Worm (Caenorhabditis elegans) whole organism, L3 larva: Measurements from ENCODE around the gene ccdc-12.

Experiments
- R02D3.7 ChIP-seq: fragments of 150-350 bp; optimal IDR thresholded peaks from 2 replicates; lab custom pipeline; 2014; ENCODE audit warnings: missing biosample characterization, missing genetic modification characterization
- ceh-16 ChIP-seq: sonication (generic microtip); optimal IDR thresholded peaks from 2 replicates; lab custom pipeline; 2017; ENCODE audit warnings: missing biosample characterization, missing genetic modification characterization
- ceh-82 ChIP-seq: fragments of 150-350 bp; optimal IDR thresholded peaks from 2 replicates; lab custom pipeline; 2014; ENCODE audit warnings: missing biosample characterization, missing genetic modification characterization
- ceh-9 ChIP-seq: sonication (generic microtip); optimal IDR thresholded peaks from 2 replicates; lab custom pipeline; 2018; ENCODE audit warnings: missing biosample characterization, missing genetic modification characterization
- elt-2 ChIP-seq: sonication (generic microtip); optimal IDR thresholded peaks from 2 replicates; lab custom pipeline; 2016; ENCODE audit warnings: missing genetic modification reagents, mild to moderate bottlenecking, missing genetic modification characterization, missing compliant biosample characterization
- eor-1 ChIP-seq, 2 experiments: fragments of 150-350 bp; optimal IDR thresholded peaks; 2 replicates each; lab custom pipeline; 2014 to 2018; ENCODE audit warnings: missing biosample characterization in 2 of 2, missing genetic modification characterization in 2 of 2
- lin-15B ChIP-seq: fragments of 150-350 bp; optimal IDR thresholded peaks from 2 replicates; lab custom pipeline; 2014; ENCODE audit warnings: missing biosample characterization, missing genetic modification characterization
- lin-39 ChIP-seq: fragments of 150-350 bp; optimal IDR thresholded peaks from 2 replicates; lab custom pipeline; 2018; ENCODE audit warnings: missing biosample characterization, missing genetic modification reagents, missing genetic modification characterization
- mdl-1 ChIP-seq: fragments of 150-350 bp; optimal IDR thresholded peaks from 2 replicates; lab custom pipeline; 2014; ENCODE audit warnings: missing biosample characterization, missing genetic modification characterization
- nfya-1 ChIP-seq: sonication (generic microtip); optimal IDR thresholded peaks from 2 replicates; lab custom pipeline; 2017; ENCODE audit warnings: missing genetic modification characterization, mild to moderate bottlenecking, missing compliant biosample characterization, antibody characterized with exemption, moderate library complexity; ENCODE audit not compliant: insufficient read depth
- nhr-12 ChIP-seq: fragments of 150-350 bp; optimal IDR thresholded peaks from 2 replicates; lab custom pipeline; 2014; ENCODE audit warnings: missing biosample characterization, missing genetic modification characterization
- nhr-23 ChIP-seq: fragments of 150-350 bp; optimal IDR thresholded peaks from 2 replicates; lab custom pipeline; 2014; ENCODE audit warnings: missing biosample characterization, missing genetic modification reagents, missing genetic modification characterization
- nhr-237 ChIP-seq: fragments of 150-350 bp; optimal IDR thresholded peaks from 2 replicates; lab custom pipeline; 2014; ENCODE audit warnings: missing biosample characterization, missing genetic modification characterization
- nhr-43 ChIP-seq: sonication (generic microtip); optimal IDR thresholded peaks from 2 replicates; lab custom pipeline; 2016; ENCODE audit warnings: mild to moderate bottlenecking, missing genetic modification characterization, missing compliant biosample characterization; ENCODE audit not compliant: poor library complexity, severe bottlenecking
- nhr-76 ChIP-seq: fragments of 150-350 bp; sonication (generic microtip); optimal IDR thresholded peaks from 5 replicates; lab custom pipeline; 2014; ENCODE audit warnings: missing biosample characterization, missing genetic modification characterization
- nhr-77 ChIP-seq: fragments of 150-350 bp; optimal IDR thresholded peaks from 2 replicates; lab custom pipeline; 2014; ENCODE audit warnings: missing biosample characterization, missing genetic modification characterization
- pha-4 ChIP-seq: fragments of 150-350 bp; optimal IDR thresholded peaks from 2 replicates; lab custom pipeline; 2014; ENCODE audit warnings: missing biosample characterization, missing genetic modification reagents, missing genetic modification characterization
- skn-1 ChIP-seq: fragments of 150-350 bp; optimal IDR thresholded peaks from 2 replicates; lab custom pipeline; 2014; ENCODE audit warnings: missing biosample characterization, missing genetic modification characterization

ccdc-12 gene

ce11 chrIV:2455128-2455527, 39.8 kb downstream of the ccdc-12 start:
- TF ChIP-seq ceh-9, result no peak
- TF ChIP-seq nfya-1, result no peak
- TF ChIP-seq mdl-1 (tag; lab: Kevin White, UChicago), result no peak
- TF ChIP-seq R02D3.7 (tag; lab: Kevin White, UChicago), result no peak
- TF ChIP-seq, all 47 proteins: peak for 0

- TF ChIP-seq nhr-23 (tag; lab: Kevin White, UChicago), result no peak
- TF ChIP-seq nhr-237 (tag; lab: Kevin White, UChicago), result no peak
- TF ChIP-seq nhr-77 (tag; lab: Kevin White, UChicago), result no peak
- TF ChIP-seq ceh-9, result no peak
- TF ChIP-seq eor-1 (tag; optimal IDR thresholded peaks at IDR 0.05; lab: Kevin White, UChicago), result no peak
- no peak for TF ChIP-seq nhr-76 (tag; lab: Kevin White, UChicago)
- TF ChIP-seq pha-4, result no peak
- no peak for TF ChIP-seq skn-1
- TF ChIP-seq lin-39 (tag; lab: Kevin White, UChicago), result no peak
- no peak for TF ChIP-seq ceh-16 (tag; lab: Kevin White, UChicago)
- no peak for TF ChIP-seq ceh-82 (tag; lab: Kevin White, UChicago)
- no peak for TF ChIP-seq elt-2 (tag; lab: Kevin White, UChicago)
These were observed 43.3 kb downstream of the ccdc-12 start for ce11 chrIV:2451655-2452054.

ce11 chrIV:2451233-2451632, 43.7 kb downstream of the ccdc-12 start, which contains the start of gene C45G7.13:
Gene C45G7.13, minus strand, starts transcription at chrIV:2451333.
- TF ChIP-seq lin-15B, result no peak
- no peak for TF ChIP-seq nhr-43 (tag; lab: Kevin White, UChicago)
- TF ChIP-seq nhr-12, result no peak
- TF ChIP-seq ceh-9, result no peak
- no peak for TF ChIP-seq pha-4
- TF ChIP-seq mdl-1 (tag; lab: Kevin White, UChicago), result no peak
- no peak for TF ChIP-seq nhr-76 (tag; lab: Kevin White, UChicago)
